Worm (Caenorhabditis elegans) whole organism, L3 larva: Measurements from ENCODE around the gene R166.3.
A peak's percentile ranks its signal among the peaks of the same experiment; 100 is the strongest.

Experiments
- R02D3.7 ChIP-seq: fragments of 150-350 bp; optimal IDR thresholded peaks from 2 replicates; lab custom pipeline; 2014; ENCODE audit warnings: missing biosample characterization, missing genetic modification characterization
- ZK546.5 ChIP-seq: sonication (generic microtip); optimal IDR thresholded peaks from 2 replicates; lab custom pipeline; 2017; ENCODE audit warnings: missing biosample characterization, missing genetic modification characterization
- aly-2 ChIP-seq: fragments of 150-350 bp; optimal IDR thresholded peaks from 2 replicates; lab custom pipeline; 2014; ENCODE audit warnings: missing biosample characterization, missing genetic modification characterization
- ama-1 ChIP-seq: fragments of 150-350 bp; optimal IDR thresholded peaks from 2 replicates; lab custom pipeline; 2018
- ceh-16 ChIP-seq: sonication (generic microtip); optimal IDR thresholded peaks from 2 replicates; lab custom pipeline; 2017; ENCODE audit warnings: missing biosample characterization, missing genetic modification characterization
- ceh-28 ChIP-seq: fragments of 150-350 bp; optimal IDR thresholded peaks from 2 replicates; lab custom pipeline; 2014; ENCODE audit warnings: missing biosample characterization, missing genetic modification reagents, missing genetic modification characterization
- ceh-82 ChIP-seq: fragments of 150-350 bp; optimal IDR thresholded peaks from 2 replicates; lab custom pipeline; 2014; ENCODE audit warnings: missing biosample characterization, missing genetic modification characterization
- ceh-9 ChIP-seq: sonication (generic microtip); optimal IDR thresholded peaks from 2 replicates; lab custom pipeline; 2018; ENCODE audit warnings: missing biosample characterization, missing genetic modification characterization
- daf-12 ChIP-seq: fragments of 150-350 bp; optimal IDR thresholded peaks from 2 replicates; lab custom pipeline; 2014; ENCODE audit warnings: missing biosample characterization, missing genetic modification reagents, missing genetic modification characterization
- egl-27 ChIP-seq: sonication (generic microtip); optimal IDR thresholded peaks from 4 replicates; lab custom pipeline; 2017; ENCODE audit warnings: missing biosample characterization, missing genetic modification reagents, missing genetic modification characterization
- elt-1 ChIP-seq: fragments of 150-350 bp; optimal IDR thresholded peaks from 2 replicates; lab custom pipeline; 2014; ENCODE audit warnings: missing biosample characterization, missing genetic modification characterization
- elt-2 ChIP-seq: sonication (generic microtip); optimal IDR thresholded peaks from 2 replicates; lab custom pipeline; 2016; ENCODE audit warnings: missing genetic modification reagents, mild to moderate bottlenecking, missing genetic modification characterization, missing compliant biosample characterization
- elt-3 ChIP-seq, 3 experiments: fragments of 150-350 bp in 1 of 3; sonication (generic microtip) in 2 of 3; optimal IDR thresholded peaks; 2 replicates in 2 of 3; 4 replicates in 1 of 3; lab custom pipeline; 2014 to 2017; ENCODE audit warnings: missing biosample characterization in 3 of 3, missing genetic modification characterization in 3 of 3
- eor-1 ChIP-seq, 2 experiments: fragments of 150-350 bp; optimal IDR thresholded peaks; 2 replicates each; lab custom pipeline; 2014 to 2018; ENCODE audit warnings: missing biosample characterization in 2 of 2, missing genetic modification characterization in 2 of 2
- fkh-2 ChIP-seq: fragments of 150-350 bp; optimal IDR thresholded peaks from 2 replicates; lab custom pipeline; 2014; ENCODE audit warnings: missing biosample characterization, missing genetic modification reagents, missing genetic modification characterization
- fos-1 ChIP-seq: fragments of 150-350 bp; optimal IDR thresholded peaks from 2 replicates; lab custom pipeline; 2014; ENCODE audit warnings: missing biosample characterization, missing genetic modification characterization
- hmg-11 ChIP-seq: sonication (generic microtip); optimal IDR thresholded peaks from 2 replicates; lab custom pipeline; 2016; ENCODE audit warnings: missing genetic modification characterization, missing compliant biosample characterization
- jun-1 ChIP-seq: fragments of 150-350 bp; optimal IDR thresholded peaks from 2 replicates; lab custom pipeline; 2014; ENCODE audit warnings: missing biosample characterization, missing genetic modification reagents, missing genetic modification characterization
- lin-15B ChIP-seq: fragments of 150-350 bp; optimal IDR thresholded peaks from 2 replicates; lab custom pipeline; 2014; ENCODE audit warnings: missing biosample characterization, missing genetic modification characterization
- lin-39 ChIP-seq: fragments of 150-350 bp; optimal IDR thresholded peaks from 2 replicates; lab custom pipeline; 2018; ENCODE audit warnings: missing biosample characterization, missing genetic modification reagents, missing genetic modification characterization
- lsy-12 ChIP-seq: sonication (generic microtip); optimal IDR thresholded peaks from 2 replicates; lab custom pipeline; 2016; ENCODE audit warnings: mild to moderate bottlenecking, missing genetic modification characterization, missing compliant biosample characterization
- mdl-1 ChIP-seq: fragments of 150-350 bp; optimal IDR thresholded peaks from 2 replicates; lab custom pipeline; 2014; ENCODE audit warnings: missing biosample characterization, missing genetic modification characterization
- mml-1 ChIP-seq: fragments of 150-350 bp; sonication (generic microtip); optimal IDR thresholded peaks from 3 replicates; lab custom pipeline; 2014; ENCODE audit warnings: missing biosample characterization, missing genetic modification characterization
- nfya-1 ChIP-seq: sonication (generic microtip); optimal IDR thresholded peaks from 2 replicates; lab custom pipeline; 2017; ENCODE audit warnings: missing genetic modification characterization, mild to moderate bottlenecking, missing compliant biosample characterization, antibody characterized with exemption, moderate library complexity; ENCODE audit not compliant: insufficient read depth
- nhr-11 ChIP-seq: fragments of 150-350 bp; optimal IDR thresholded peaks from 2 replicates; lab custom pipeline; 2014; ENCODE audit warnings: missing biosample characterization, missing genetic modification characterization
- nhr-12 ChIP-seq: fragments of 150-350 bp; optimal IDR thresholded peaks from 2 replicates; lab custom pipeline; 2014; ENCODE audit warnings: missing biosample characterization, missing genetic modification characterization
- nhr-23 ChIP-seq: fragments of 150-350 bp; optimal IDR thresholded peaks from 2 replicates; lab custom pipeline; 2014; ENCODE audit warnings: missing biosample characterization, missing genetic modification reagents, missing genetic modification characterization
- nhr-25 ChIP-seq: sonication (generic microtip); optimal IDR thresholded peaks from 2 replicates; lab custom pipeline; 2017; ENCODE audit warnings: missing biosample characterization, missing genetic modification characterization
- nhr-67 ChIP-seq: fragments of 150-350 bp; optimal IDR thresholded peaks from 2 replicates; lab custom pipeline; 2014; ENCODE audit warnings: missing biosample characterization, missing genetic modification characterization
- nhr-76 ChIP-seq: fragments of 150-350 bp; sonication (generic microtip); optimal IDR thresholded peaks from 5 replicates; lab custom pipeline; 2014; ENCODE audit warnings: missing biosample characterization, missing genetic modification characterization
- nhr-77 ChIP-seq: fragments of 150-350 bp; optimal IDR thresholded peaks from 2 replicates; lab custom pipeline; 2014; ENCODE audit warnings: missing biosample characterization, missing genetic modification characterization
- pha-4 ChIP-seq: fragments of 150-350 bp; optimal IDR thresholded peaks from 2 replicates; lab custom pipeline; 2014; ENCODE audit warnings: missing biosample characterization, missing genetic modification reagents, missing genetic modification characterization
- sea-2 ChIP-seq: fragments of 150-350 bp; sonication (generic microtip); optimal IDR thresholded peaks from 4 replicates; lab custom pipeline; 2014; ENCODE audit warnings: missing biosample characterization, missing genetic modification reagents, missing genetic modification characterization
- skn-1 ChIP-seq: fragments of 150-350 bp; optimal IDR thresholded peaks from 2 replicates; lab custom pipeline; 2014; ENCODE audit warnings: missing biosample characterization, missing genetic modification characterization
- tbx-2 ChIP-seq: sonication (generic microtip); optimal IDR thresholded peaks from 2 replicates; lab custom pipeline; 2016; ENCODE audit warnings: mild to moderate bottlenecking, missing genetic modification characterization, missing compliant biosample characterization
- unc-39 ChIP-seq: sonication (generic microtip); optimal IDR thresholded peaks from 4 replicates; lab custom pipeline; 2017; ENCODE audit warnings: missing biosample characterization, missing genetic modification characterization
- unc-62 ChIP-seq: fragments of 150-350 bp; sonication (generic microtip); optimal IDR thresholded peaks from 4 replicates; lab custom pipeline; 2014; ENCODE audit warnings: missing biosample characterization, missing genetic modification reagents, missing genetic modification characterization
- zag-1 ChIP-seq: fragments of 150-350 bp; optimal IDR thresholded peaks from 2 replicates; lab custom pipeline; 2014; ENCODE audit warnings: missing biosample characterization, missing genetic modification characterization
- ztf-11 ChIP-seq: fragments of 150-350 bp; optimal IDR thresholded peaks from 2 replicates; lab custom pipeline; 2014; ENCODE audit warnings: missing biosample characterization, missing genetic modification characterization
- ztf-4 ChIP-seq: fragments of 150-350 bp; optimal IDR thresholded peaks from 2 replicates; lab custom pipeline; 2014; ENCODE audit warnings: missing biosample characterization, missing genetic modification characterization

R166.3 gene

DNA sequence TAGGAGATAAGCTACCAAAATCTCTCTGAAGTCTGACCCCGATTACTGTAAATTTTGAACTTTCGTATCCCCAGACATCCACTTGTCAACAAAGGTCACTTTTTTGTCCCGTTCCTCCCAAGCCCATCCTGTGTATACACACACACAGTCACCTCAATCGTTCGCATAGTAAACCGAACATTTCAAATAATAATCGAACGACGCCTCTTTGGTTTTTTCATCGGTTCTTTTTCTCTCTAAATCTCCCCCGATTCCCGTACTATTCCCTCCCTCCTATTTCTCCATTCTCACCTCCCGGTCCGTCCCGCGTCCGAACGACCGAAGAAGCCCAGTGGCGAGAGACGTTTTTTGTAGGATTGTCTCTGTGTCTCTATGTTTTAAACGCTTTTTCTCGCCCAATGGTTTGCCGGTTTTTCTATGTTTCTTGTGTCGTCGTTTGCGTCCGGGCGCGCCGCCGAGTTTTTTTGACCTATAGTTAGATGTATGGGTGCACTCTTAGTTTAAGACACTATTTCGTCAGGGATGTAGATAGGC lies 9.8 kb downstream of the R166.3 start:
- TF ChIP-seq hmg-11 (tag; lab: Kevin White, UChicago) = peak; percentile 56
- no peak for TF ChIP-seq unc-62 (GFP tag; lab: Kevin White, UChicago)
- peak; percentile 89 for TF ChIP-seq pha-4
- peak; percentile 29 for TF ChIP-seq tbx-2 (tag; lab: Kevin White, UChicago)

DNA sequence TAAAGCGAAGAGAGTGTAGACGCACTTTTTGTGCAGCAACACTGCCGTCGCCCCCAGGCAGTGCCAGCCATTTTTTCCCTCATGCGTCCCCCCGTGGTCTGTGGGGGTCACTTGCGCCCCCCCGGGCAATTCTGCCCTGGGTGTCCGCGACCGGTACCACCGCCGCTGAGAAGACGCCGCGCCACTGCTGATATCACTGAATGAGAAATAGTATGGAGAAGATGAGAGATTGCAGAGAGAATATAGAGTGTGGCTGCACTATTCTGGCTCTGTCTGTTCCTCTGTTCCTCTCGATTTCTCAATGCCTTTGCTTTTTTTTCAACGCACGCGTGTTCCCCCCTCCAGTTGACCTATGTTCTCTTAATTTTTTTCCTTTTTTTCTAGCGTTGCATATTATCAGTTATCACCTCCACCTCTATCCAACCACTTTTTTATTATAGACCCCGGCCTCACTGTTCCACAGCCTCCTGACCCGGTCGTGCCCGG lies 11.4 kb downstream of the R166.3 start, which contains the start of gene mab-10:
Gene mab-10 (plus strand): TSS at position 436 of the 486 bp plus-strand sequence.
- TF ChIP-seq zag-1 = no peak
- peak; percentile 52 for TF ChIP-seq elt-2
- TF ChIP-seq ama-1 (lab: Kevin White, UChicago) = no peak
- no peak for TF ChIP-seq mml-1
- no peak for TF ChIP-seq fkh-2 (tag; lab: Kevin White, UChicago)
- no peak for TF ChIP-seq skn-1 (tag; lab: Kevin White, UChicago)
- no peak for TF ChIP-seq unc-62 (GFP tag; lab: Kevin White, UChicago)
- TF ChIP-seq ceh-82 (tag; lab: Kevin White, UChicago) = no peak
- TF ChIP-seq nhr-12 = no peak
- no peak for TF ChIP-seq nhr-23 (tag; lab: Kevin White, UChicago)
- TF ChIP-seq pha-4 = peak; percentile 22
- no peak for TF ChIP-seq eor-1 (tag; optimal IDR thresholded peaks at IDR 0.05; lab: Kevin White, UChicago)
- no peak for TF ChIP-seq unc-39 (tag; lab: Kevin White, UChicago)
- TF ChIP-seq aly-2 (tag; lab: Kevin White, UChicago) = no peak
- TF ChIP-seq elt-3 (tag; optimal IDR thresholded peaks at IDR 0.05; lab: Kevin White, UChicago) = peak in 1 of 3 experiments; percentile 34
- TF ChIP-seq elt-1 (tag; lab: Kevin White, UChicago) = no peak
- no peak for TF ChIP-seq lin-15B (tag; lab: Kevin White, UChicago)
- no peak for TF ChIP-seq ZK546.5 (tag; lab: Kevin White, UChicago)
- no peak for TF ChIP-seq ceh-9
- peak; percentile 50 for TF ChIP-seq nfya-1 (tag; lab: Kevin White, UChicago)
- TF ChIP-seq egl-27 (tag; lab: Kevin White, UChicago) = no peak
- peak; percentile 87 for TF ChIP-seq hmg-11 (tag; lab: Kevin White, UChicago)
- TF ChIP-seq ztf-11 (tag; lab: Kevin White, UChicago) = no peak
- TF ChIP-seq lsy-12 (tag; lab: Kevin White, UChicago) = no peak
- TF ChIP-seq mdl-1 = peak; percentile 9
- TF ChIP-seq nhr-67 (tag; lab: Kevin White, UChicago) = no peak
- no peak for TF ChIP-seq nhr-76
- TF ChIP-seq tbx-2 (tag; lab: Kevin White, UChicago) = peak; percentile 23
- no peak for TF ChIP-seq nhr-77 (tag; lab: Kevin White, UChicago)
- TF ChIP-seq jun-1 (tag; lab: Kevin White, UChicago) = no peak
- no peak for TF ChIP-seq nhr-11
- TF ChIP-seq R02D3.7 (tag; lab: Kevin White, UChicago) = no peak
- TF ChIP-seq nhr-25 (tag; lab: Kevin White, UChicago) = peak; percentile 6
- TF ChIP-seq lin-39 (tag; lab: Kevin White, UChicago) = peak; percentile 77
- no peak for TF ChIP-seq daf-12 (tag; lab: Kevin White, UChicago)

DNA sequence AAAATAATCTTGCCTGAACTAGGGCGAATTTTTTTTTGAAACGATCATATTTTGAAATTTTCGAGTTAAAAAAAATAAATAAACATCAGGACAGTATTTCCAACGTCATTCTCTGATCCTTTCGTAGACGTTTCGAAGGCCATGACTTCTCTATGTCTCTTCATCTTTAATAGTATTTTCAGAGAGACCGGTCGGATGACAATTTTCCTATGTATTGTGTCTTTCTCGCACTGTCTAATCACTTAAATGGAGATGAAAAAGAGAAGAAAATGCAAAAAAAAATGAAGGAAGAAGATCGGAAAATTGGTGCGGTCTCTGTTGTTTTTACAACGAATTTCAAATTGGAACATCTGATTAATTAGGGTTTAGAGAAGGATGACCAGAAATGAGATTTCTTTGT lies 14.0 kb downstream of the R166.3 start:
- no peak for TF ChIP-seq nhr-11
- peak; percentile 28 for TF ChIP-seq nhr-25 (tag; lab: Kevin White, UChicago)
- TF ChIP-seq nhr-23 (tag; lab: Kevin White, UChicago) = peak; percentile 4

DNA sequence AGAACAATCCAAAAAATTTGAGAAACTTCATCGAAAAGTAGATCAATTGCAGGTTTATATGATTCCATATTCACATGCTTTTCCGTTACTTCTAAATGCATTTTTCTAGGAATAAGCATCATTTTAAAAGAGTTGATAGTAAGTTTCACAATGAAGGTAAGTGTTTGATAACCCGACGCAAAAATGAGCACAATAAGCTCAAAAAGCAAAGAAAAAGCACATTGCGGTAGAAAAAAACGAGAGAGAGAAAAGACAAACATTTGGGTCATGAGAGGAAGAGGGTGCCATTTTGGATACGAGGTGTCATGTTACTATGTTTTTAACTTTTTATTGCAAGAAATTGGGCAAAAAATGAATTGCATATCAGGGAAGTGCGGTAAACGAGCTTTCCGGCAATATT lies 14.8 kb downstream of the R166.3 start, which contains the start of gene F59B10.6:
Gene F59B10.6 (minus strand): TSS at position 101 of the 400 bp plus-strand sequence.
- no peak for TF ChIP-seq sea-2 (GFP tag; lab: Kevin White, UChicago)
- TF ChIP-seq egl-27 (tag; lab: Kevin White, UChicago) = no peak
- no peak for TF ChIP-seq lin-15B (tag; lab: Kevin White, UChicago)
- TF ChIP-seq nhr-77 (tag; lab: Kevin White, UChicago) = no peak
- TF ChIP-seq unc-62 (GFP tag; lab: Kevin White, UChicago) = no peak
- no peak for TF ChIP-seq ceh-16
- no peak for TF ChIP-seq zag-1
- TF ChIP-seq fos-1 (tag; lab: Kevin White, UChicago) = no peak
- no peak for TF ChIP-seq pha-4
- no peak for TF ChIP-seq tbx-2 (tag; lab: Kevin White, UChicago)
- TF ChIP-seq ztf-4 (tag; lab: Kevin White, UChicago) = no peak
- TF ChIP-seq ceh-28 (tag; lab: Kevin White, UChicago) = no peak
- TF ChIP-seq mml-1 = no peak
- TF ChIP-seq hmg-11 (tag; lab: Kevin White, UChicago) = no peak
- no peak for TF ChIP-seq elt-3 (tag; optimal IDR thresholded peaks at IDR 0.05; lab: Kevin White, UChicago)
- no peak for TF ChIP-seq lin-39 (tag; lab: Kevin White, UChicago)
- TF ChIP-seq ceh-82 (tag; lab: Kevin White, UChicago) = no peak
- TF ChIP-seq ceh-9 = no peak
- TF ChIP-seq mdl-1 = no peak
